Worm (Caenorhabditis elegans): ENCODE data around the gene F38H12.5.

The F38H12.5 gene

ce11 chrV:4035811-4036210 lies 47.0 kb downstream of the F38H12.5 start, which contains the start of gene C49G7.13:
Gene C49G7.13, plus strand, starts transcription at chrV:4036111.
- TF ChIP-seq ceh-28 (tag; optimal IDR thresholded peaks at IDR 0.05), result no peak
- no peak for TF ChIP-seq nhr-28 (tag; optimal IDR thresholded peaks at IDR 0.05)

- TF ChIP-seq nhr-28 (tag; optimal IDR thresholded peaks at IDR 0.05) (no peak), nhr-77 (tag; optimal IDR thresholded peaks at IDR 0.05) (no peak), fkh-10 (GFP tag; optimal IDR thresholded peaks at IDR 0.05) (no peak), tbx-2 (tag; optimal IDR thresholded peaks at IDR 0.05) (no peak), nfya-1 (tag; optimal IDR thresholded peaks at IDR 0.05; ENCODE audit: insufficient read depth) (no peak), elt-2 (tag; optimal IDR thresholded peaks at IDR 0.05) (no peak), ceh-28 (tag; optimal IDR thresholded peaks at IDR 0.05) (no peak), ceh-16 (tag; optimal IDR thresholded peaks at IDR 0.05) (no peak), unc-62 (GFP tag; optimal IDR thresholded peaks at IDR 0.05) (no peak), nhr-11 (tag; optimal IDR thresholded peaks at IDR 0.05) (no peak), zag-1 (tag; optimal IDR thresholded peaks at IDR 0.05) (no peak), nhr-43 (tag; optimal IDR thresholded peaks at IDR 0.05; ENCODE audit: poor library complexity, severe bottlenecking) (no peak), nhr-25 (tag; optimal IDR thresholded peaks at IDR 0.05) (no peak), ama-1 (optimal IDR thresholded peaks at IDR 0.05) (no peak), nhr-12 (tag; optimal IDR thresholded peaks at IDR 0.05) (no peak)
These were observed 48.5 kb downstream of the F38H12.5 start, which contains the start of gene C49G7.7 for ce11 chrV:4034303-4034702. Gene C49G7.7, plus strand, starts transcription at chrV:4034476.

- TF ChIP-seq nhr-67 (tag; optimal IDR thresholded peaks at IDR 0.05) (no peak), unc-62 (GFP tag; optimal IDR thresholded peaks at IDR 0.05) (no peak), nhr-76 (tag; optimal IDR thresholded peaks at IDR 0.05) (no peak), hmg-11 (tag; optimal IDR thresholded peaks at IDR 0.05) (no peak), egl-27 (tag; optimal IDR thresholded peaks at IDR 0.05) (no peak), snpc-4 (tag; optimal IDR thresholded peaks at IDR 0.05) (no peak), nhr-77 (tag; optimal IDR thresholded peaks at IDR 0.05) (no peak), nhr-11 (tag; optimal IDR thresholded peaks at IDR 0.05) (no peak), nfya-1 (tag; optimal IDR thresholded peaks at IDR 0.05; ENCODE audit: insufficient read depth) (no peak), nhr-25 (tag; optimal IDR thresholded peaks at IDR 0.05) (no peak), ceh-9 (tag; optimal IDR thresholded peaks at IDR 0.05) (no peak), elt-2 (tag; optimal IDR thresholded peaks at IDR 0.05) (no peak), unc-39 (tag; optimal IDR thresholded peaks at IDR 0.05) (no peak)
These were observed 51.5 kb downstream of the F38H12.5 start, which contains the start of gene cyp-35A4 for ce11 chrV:4031319-4031718. Gene cyp-35A4, plus strand, starts transcription at chrV:4031619.
